Worm (Caenorhabditis elegans): ENCODE data around the gene str-166.

- TF ChIP-seq mep-1 (tag; optimal IDR thresholded peaks at IDR 0.05) (no peak), dpl-1 (GFP tag; optimal IDR thresholded peaks at IDR 0.05) (no peak), lin-13 (GFP tag; optimal IDR thresholded peaks at IDR 0.05) (no peak)
Observed at ce11 chrIV:4861449-4861848, 22.6 kb upstream of the str-166 start, which contains the start of the genes Y17G9A.4 and str-173.
